Worm (Caenorhabditis elegans) whole organism, L1 larva: ENCODE data around the gene Y54G9A.5.
A peak's percentile ranks its signal among the peaks of the same experiment; 100 is the strongest.

Source experiments
- C04F5.9 ChIP-seq: sonication (generic microtip); optimal IDR thresholded peaks from 2 replicates; lab custom pipeline; 2016; ENCODE audit warnings: missing genetic modification characterization, missing compliant biosample characterization
- C16A3.4 ChIP-seq: fragments of 150-350 bp; optimal IDR thresholded peaks from 2 replicates; lab custom pipeline; 2014; ENCODE audit warnings: missing biosample characterization, missing genetic modification characterization
- Y116A8C.19 ChIP-seq: sonication (generic microtip); optimal IDR thresholded peaks from 2 replicates; lab custom pipeline; 2016; ENCODE audit warnings: missing compliant biosample characterization, missing genetic modification characterization, borderline replicate concordance
- aha-1 ChIP-seq: fragments of 150-350 bp; optimal IDR thresholded peaks from 2 replicates; lab custom pipeline; 2014; ENCODE audit warnings: missing biosample characterization, missing genetic modification characterization
- alr-1 ChIP-seq: fragments of 200-800 bp; sonication (Bioruptor generic); optimal IDR thresholded peaks from 2 replicates; lab custom pipeline; 2018; ENCODE audit warnings: borderline replicate concordance, mild to moderate bottlenecking, missing genetic modification characterization, missing compliant biosample characterization
- aly-2 ChIP-seq: fragments of 150-350 bp; optimal IDR thresholded peaks from 2 replicates; lab custom pipeline; 2014; ENCODE audit warnings: missing biosample characterization, missing genetic modification characterization
- ama-1 ChIP-seq: fragments of 150-350 bp; optimal IDR thresholded peaks from 2 replicates; lab custom pipeline; 2014
- blmp-1 ChIP-seq: fragments of 150-350 bp; optimal IDR thresholded peaks from 2 replicates; lab custom pipeline; 2014; ENCODE audit warnings: missing biosample characterization, missing genetic modification characterization
- ceh-8 ChIP-seq: fragments of 200-800 bp; sonication (Bioruptor generic); optimal IDR thresholded peaks from 2 replicates; lab custom pipeline; 2018; ENCODE audit warnings: mild to moderate bottlenecking, missing genetic modification characterization, moderate library complexity, missing compliant biosample characterization
- ceh-82 ChIP-seq, 3 experiments: fragments of 150-350 bp in 1 of 3; sonication (generic microtip) in 2 of 3; optimal IDR thresholded peaks; 2 replicates each; lab custom pipeline; 2014 to 2017; ENCODE audit warnings: missing biosample characterization in 3 of 3, missing genetic modification characterization in 3 of 3
- dpl-1 ChIP-seq, 3 experiments: fragments of 150-350 bp in 2 of 3; sonication (generic microtip) in 1 of 3; optimal IDR thresholded peaks; 2 replicates each; lab custom pipeline; 2014 to 2017; ENCODE audit warnings: missing biosample characterization in 3 of 3, missing genetic modification characterization in 3 of 3, missing genetic modification reagents in 3 of 3
- dsc-1 ChIP-seq: sonication (generic microtip); optimal IDR thresholded peaks from 2 replicates; lab custom pipeline; 2016; ENCODE audit warnings: mild to moderate bottlenecking, missing genetic modification characterization, missing compliant biosample characterization
- efl-1 ChIP-seq, 4 experiments: fragments of 150-350 bp; optimal IDR thresholded peaks in 3 of 4; peaks in 1 of 4; 1 replicate in 1 of 4; 2 replicates in 3 of 4; lab custom pipeline; 2014; ENCODE audit warnings: missing biosample characterization in 2 of 4, missing genetic modification characterization in 2 of 4, missing genetic modification reagents in 2 of 4
- efl-3 ChIP-seq: fragments of 200-800 bp; sonication (Bioruptor generic); optimal IDR thresholded peaks from 2 replicates; lab custom pipeline; 2018; ENCODE audit warnings: mild to moderate bottlenecking, missing genetic modification characterization, missing compliant biosample characterization
- egl-27 ChIP-seq, 2 experiments: fragments of 150-350 bp in 1 of 2; sonication (generic microtip); optimal IDR thresholded peaks; 3 replicates each; lab custom pipeline; 2017 to 2018; ENCODE audit warnings: missing biosample characterization in 2 of 2, missing genetic modification characterization in 2 of 2, missing genetic modification reagents in 2 of 2
- elt-2 ChIP-seq: sonication (generic microtip); optimal IDR thresholded peaks from 2 replicates; lab custom pipeline; 2016; ENCODE audit warnings: missing genetic modification characterization, mild to moderate bottlenecking, inconsistent platforms, missing compliant biosample characterization, missing genetic modification reagents
- ets-5 ChIP-seq: fragments of 200-800 bp; sonication (Bioruptor generic); IDR thresholded peaks from 2 replicates; pipeline ENCODE4 v1.3.6; 2022; ENCODE audit warnings: missing genetic modification characterization, missing compliant biosample characterization
- fos-1 ChIP-seq: fragments of 150-350 bp; optimal IDR thresholded peaks from 2 replicates; lab custom pipeline; 2014; ENCODE audit warnings: missing biosample characterization, missing genetic modification characterization
- grh-1 ChIP-seq: fragments of 200-800 bp; sonication (Bioruptor generic); IDR thresholded peaks from 2 replicates; pipeline ENCODE4 v1.3.6; 2022; ENCODE audit warnings: missing genetic modification reagents, missing genetic modification characterization, missing compliant biosample characterization
- lin-13 ChIP-seq: fragments of 150-350 bp; optimal IDR thresholded peaks from 2 replicates; lab custom pipeline; 2014; ENCODE audit warnings: missing biosample characterization, missing genetic modification reagents, missing genetic modification characterization
- lin-14 ChIP-seq: fragments of 200-800 bp; sonication (Bioruptor generic); optimal IDR thresholded peaks from 2 replicates; lab custom pipeline; 2018; ENCODE audit warnings: mild to moderate bottlenecking, missing genetic modification characterization, moderate library complexity, missing compliant biosample characterization
- lin-15B ChIP-seq: fragments of 150-350 bp; sonication (generic microtip); optimal IDR thresholded peaks from 3 replicates; lab custom pipeline; 2014; ENCODE audit warnings: missing biosample characterization, missing genetic modification characterization
- lin-35 ChIP-seq, 2 experiments: fragments of 150-350 bp; optimal IDR thresholded peaks; 2 replicates each; lab custom pipeline; 2014; ENCODE audit warnings: missing biosample characterization in 2 of 2, missing genetic modification characterization in 2 of 2, missing genetic modification reagents in 2 of 2
- lin-39 ChIP-seq: fragments of 150-350 bp; optimal IDR thresholded peaks from 2 replicates; lab custom pipeline; 2014; ENCODE audit warnings: missing biosample characterization, missing genetic modification reagents, missing genetic modification characterization
- lir-3 ChIP-seq: sonication (generic microtip); optimal IDR thresholded peaks from 2 replicates; lab custom pipeline; 2016; ENCODE audit warnings: mild to moderate bottlenecking, missing genetic modification characterization, moderate library complexity, missing compliant biosample characterization; ENCODE audit not compliant: poor library complexity
- lsy-2 ChIP-seq, 2 experiments: fragments of 150-350 bp; optimal IDR thresholded peaks; 2 replicates each; lab custom pipeline; 2014; ENCODE audit warnings: missing biosample characterization in 2 of 2, missing genetic modification characterization in 2 of 2
- mdl-1 ChIP-seq, 2 experiments: fragments of 150-350 bp; optimal IDR thresholded peaks; 2 replicates each; lab custom pipeline; 2014 to 2017; ENCODE audit warnings: missing biosample characterization in 2 of 2, missing genetic modification characterization in 2 of 2, inconsistent platforms in 1 of 2
- mep-1 ChIP-seq: fragments of 150-350 bp; optimal IDR thresholded peaks from 2 replicates; lab custom pipeline; 2014; ENCODE audit warnings: missing biosample characterization, missing genetic modification characterization
- nhr-11 ChIP-seq: fragments of 150-350 bp; optimal IDR thresholded peaks from 2 replicates; lab custom pipeline; 2014; ENCODE audit warnings: missing biosample characterization, missing genetic modification characterization
- nhr-12 ChIP-seq: sonication (generic microtip); optimal IDR thresholded peaks from 2 replicates; lab custom pipeline; 2017; ENCODE audit warnings: missing biosample characterization, missing genetic modification characterization
- nhr-19 ChIP-seq: fragments of 200-800 bp; sonication (Bioruptor generic); conservative IDR thresholded peaks from 2 replicates; pipeline ENCODE4 v1.3.6; 2022; ENCODE audit warnings: missing genetic modification characterization, missing compliant biosample characterization
- nhr-71 ChIP-seq: sonication (generic microtip); optimal IDR thresholded peaks from 2 replicates; lab custom pipeline; 2016; ENCODE audit warnings: mild to moderate bottlenecking, missing genetic modification characterization, moderate library complexity, missing compliant biosample characterization
- nhr-76 ChIP-seq: sonication (generic microtip); optimal IDR thresholded peaks from 2 replicates; lab custom pipeline; 2017; ENCODE audit warnings: missing biosample characterization, missing genetic modification characterization
- nhr-77 ChIP-seq: fragments of 150-350 bp; optimal IDR thresholded peaks from 2 replicates; lab custom pipeline; 2014; ENCODE audit warnings: missing biosample characterization, missing genetic modification characterization
- nhr-84 ChIP-seq: sonication (generic microtip); optimal IDR thresholded peaks from 2 replicates; lab custom pipeline; 2017; ENCODE audit warnings: missing biosample characterization, missing genetic modification characterization
- nhr-85 ChIP-seq: sonication (generic microtip); peaks from one replicate; lab custom pipeline; 2016; ENCODE audit warnings: missing genetic modification characterization, inconsistent platforms, missing compliant biosample characterization
- nhr-90 ChIP-seq: sonication (generic microtip); optimal IDR thresholded peaks from 2 replicates; lab custom pipeline; 2016; ENCODE audit warnings: mild to moderate bottlenecking, missing genetic modification characterization, missing compliant biosample characterization; ENCODE audit not compliant: poor library complexity
- rnt-1 ChIP-seq: sonication (generic microtip); optimal IDR thresholded peaks from 2 replicates; lab custom pipeline; 2016; ENCODE audit warnings: mild to moderate bottlenecking, missing genetic modification characterization, moderate library complexity, missing compliant biosample characterization
- skn-1 ChIP-seq: fragments of 150-350 bp; optimal IDR thresholded peaks from 2 replicates; lab custom pipeline; 2014; ENCODE audit warnings: missing biosample characterization, missing genetic modification characterization
- snu-23 ChIP-seq: sonication (generic microtip); optimal IDR thresholded peaks from 2 replicates; lab custom pipeline; 2016; ENCODE audit warnings: missing genetic modification characterization, missing compliant biosample characterization
- sox-4 ChIP-seq: sonication (generic microtip); optimal IDR thresholded peaks from 2 replicates; lab custom pipeline; 2016; ENCODE audit warnings: missing genetic modification characterization, missing compliant biosample characterization
- tbx-2 ChIP-seq: sonication (generic microtip); optimal IDR thresholded peaks from 2 replicates; lab custom pipeline; 2016; ENCODE audit warnings: missing genetic modification characterization, missing compliant biosample characterization
- tlp-1 ChIP-seq: fragments of 150-350 bp; optimal IDR thresholded peaks from 2 replicates; lab custom pipeline; 2014; ENCODE audit warnings: missing biosample characterization, missing genetic modification characterization
- unc-130 ChIP-seq: fragments of 150-350 bp; optimal IDR thresholded peaks from 2 replicates; lab custom pipeline; 2017; ENCODE audit warnings: missing biosample characterization, missing genetic modification characterization, inconsistent platforms
- unc-30 ChIP-seq: sonication (generic microtip); optimal IDR thresholded peaks from 2 replicates; lab custom pipeline; 2017; ENCODE audit warnings: missing biosample characterization, missing genetic modification characterization
- unc-62 ChIP-seq: fragments of 150-350 bp; optimal IDR thresholded peaks from 2 replicates; lab custom pipeline; 2014; ENCODE audit warnings: missing biosample characterization, missing genetic modification reagents, missing genetic modification characterization
- unc-98 ChIP-seq: fragments of 200-800 bp; sonication (Bioruptor generic); IDR thresholded peaks from 2 replicates; pipeline ENCODE4 v1.3.6; 2022; ENCODE audit warnings: missing genetic modification characterization, missing compliant biosample characterization
- vab-15 ChIP-seq: sonication (generic microtip); optimal IDR thresholded peaks from 2 replicates; lab custom pipeline; 2017; ENCODE audit warnings: missing genotype, mild to moderate bottlenecking, missing genetic modification characterization, missing compliant biosample characterization
- xbp-1 ChIP-seq: sonication (generic microtip); optimal IDR thresholded peaks from 2 replicates; lab custom pipeline; 2016; ENCODE audit warnings: missing genetic modification characterization, missing compliant biosample characterization
- zip-4 ChIP-seq: fragments of 200-800 bp; sonication (Bioruptor generic); optimal IDR thresholded peaks from 2 replicates; lab custom pipeline; 2018; ENCODE audit warnings: mild to moderate bottlenecking, missing genetic modification characterization, moderate library complexity, missing compliant biosample characterization
- ztf-11 ChIP-seq, 2 experiments: sonication (generic microtip); optimal IDR thresholded peaks; 2 replicates each; lab custom pipeline; 2016 to 2017; ENCODE audit warnings: missing genetic modification characterization in 2 of 2, missing biosample characterization in 1 of 2, missing compliant biosample characterization in 1 of 2
- ztf-4 ChIP-seq: fragments of 150-350 bp; optimal IDR thresholded peaks from 2 replicates; lab custom pipeline; 2014; ENCODE audit warnings: missing biosample characterization, missing genetic modification characterization

Y54G9A.5 gene

ce11 chrII:13681063-13681462, 41.7 kb upstream of the Y54G9A.5 start (continued):
- TF ChIP-seq fos-1 (tag; lab: Kevin White, UChicago) (no peak), tbx-2 (tag; lab: Kevin White, UChicago) (peak; percentile 54), aha-1 (tag; lab: Kevin White, UChicago) (no peak), ztf-4 (tag; lab: Kevin White, UChicago) (no peak), ceh-8 (GFP tag; lab: Kevin White, UChicago) (no peak), unc-130 (tag; lab: Kevin White, UChicago) (peak; percentile 83), efl-3 (no peak), dsc-1 (no peak), snu-23 (GFP tag; lab: Kevin White, UChicago) (peak; percentile 66), skn-1 (tag; lab: Kevin White, UChicago) (no peak), sox-4 (tag; lab: Kevin White, UChicago) (no peak), nhr-12 (tag; lab: Kevin White, UChicago) (no peak), lsy-2 (tag; optimal IDR thresholded peaks at IDR 0.05; lab: Kevin White, UChicago) (peak in 1 of 2 experiments; percentile 42), ama-1 (lab: Kevin White, UChicago) (no peak), ceh-82 (tag; optimal IDR thresholded peaks at IDR 0.05; lab: Kevin White, UChicago) (no peak), efl-1 (optimal IDR thresholded peaks at IDR 0.05; lab: Kevin White, UChicago) (no peak), efl-1 (GFP tag; optimal IDR thresholded peaks at IDR 0.05 in 1 of 2; lab: Kevin White, UChicago) (peak in 1 of 2 experiments; percentile 94), lin-39 (tag; lab: Kevin White, UChicago) (no peak), grh-1 (no peak; the same call in 1 of the 2 replicates), nhr-11 (tag; lab: Kevin White, UChicago) (no peak), mep-1 (tag; lab: Kevin White, UChicago) (peak; percentile 13), alr-1 (tag; lab: Kevin White, UChicago) (no peak), C04F5.9 (tag; lab: Kevin White, UChicago) (no peak), tlp-1 (tag; lab: Kevin White, UChicago) (no peak), zip-4 (no peak), nhr-71 (tag; lab: Kevin White, UChicago) (peak; percentile 79), lin-13 (GFP tag; lab: Kevin White, UChicago) (no peak), nhr-90 (tag; lab: Kevin White, UChicago) (peak; percentile 77), lin-15B (tag; lab: Kevin White, UChicago) (no peak), nhr-84 (tag; lab: Kevin White, UChicago) (no peak), unc-62 (no peak), dpl-1 (GFP tag; optimal IDR thresholded peaks at IDR 0.05; lab: Kevin White, UChicago) (peak in 1 of 3 experiments; percentile 16), rnt-1 (tag; lab: Kevin White, UChicago) (no peak), lin-14 (GFP tag; lab: Kevin White, UChicago) (no peak), ets-5 (no peak), unc-30 (tag; lab: Kevin White, UChicago) (no peak), mdl-1 (tag; optimal IDR thresholded peaks at IDR 0.05; lab: Kevin White, UChicago) (peak in 1 of 2 experiments; percentile 93), xbp-1 (tag; lab: Kevin White, UChicago) (no peak), egl-27 (tag; optimal IDR thresholded peaks at IDR 0.05; lab: Kevin White, UChicago) (no peak), elt-2 (tag; lab: Kevin White, UChicago) (no peak), lir-3 (tag; lab: Kevin White, UChicago) (no peak), Y116A8C.19 (tag; lab: Kevin White, UChicago) (no peak), nhr-76 (tag; lab: Kevin White, UChicago) (no peak), C16A3.4 (tag; lab: Kevin White, UChicago) (peak; percentile 18), aly-2 (tag; lab: Kevin White, UChicago) (no peak), lin-35 (GFP tag; optimal IDR thresholded peaks at IDR 0.05; lab: Kevin White, UChicago) (peak in 1 of 2 experiments; percentile 73), nhr-77 (no peak), vab-15 (tag; lab: Kevin White, UChicago) (peak; percentile 95), ztf-11 (tag; optimal IDR thresholded peaks at IDR 0.05; lab: Kevin White, UChicago) (no peak), nhr-19 (GFP tag; lab: Robert Waterston, UW) (peak; percentile 63), nhr-85 (tag; lab: Kevin White, UChicago) (peak; percentile 93), blmp-1 (tag; lab: Kevin White, UChicago) (peak; percentile 90), unc-98 (GFP tag; lab: Robert Waterston, UW) (no peak)
